Worm (Caenorhabditis elegans) whole organism, L2 larva: ENCODE data around the gene osg-1.

Experiments
- C34F6.9 ChIP-seq: fragments of 150-350 bp; optimal IDR thresholded peaks from 2 replicates; lab custom pipeline; 2014; ENCODE audit warnings: missing biosample characterization, missing genetic modification characterization
- F13H6.1 ChIP-seq: sonication (generic microtip); optimal IDR thresholded peaks from 2 replicates; lab custom pipeline; 2016; ENCODE audit warnings: missing genetic modification characterization, missing compliant biosample characterization
- R02D3.7 ChIP-seq: fragments of 150-350 bp; optimal IDR thresholded peaks from 2 replicates; lab custom pipeline; 2014; ENCODE audit warnings: missing biosample characterization, missing genetic modification characterization
- Y55F3AM.14 ChIP-seq: fragments of 200-800 bp; sonication (Bioruptor generic); optimal IDR thresholded peaks from 2 replicates; lab custom pipeline; 2018; ENCODE audit warnings: mild to moderate bottlenecking, missing genetic modification characterization, missing compliant biosample characterization
- alr-1 ChIP-seq: fragments of 150-350 bp; optimal IDR thresholded peaks from 2 replicates; lab custom pipeline; 2014; ENCODE audit warnings: missing biosample characterization, missing genetic modification characterization
- aly-2 ChIP-seq: fragments of 150-350 bp; optimal IDR thresholded peaks from 2 replicates; lab custom pipeline; 2014; ENCODE audit warnings: missing biosample characterization, missing genetic modification characterization
- ama-1 ChIP-seq: fragments of 150-350 bp; optimal IDR thresholded peaks from 2 replicates; lab custom pipeline; 2018; ENCODE audit warnings: inconsistent platforms
- ceh-16 ChIP-seq: fragments of 150-350 bp; optimal IDR thresholded peaks from 2 replicates; lab custom pipeline; 2014; ENCODE audit warnings: missing biosample characterization, missing genetic modification characterization
- dmd-4 ChIP-seq: sonication (generic microtip); optimal IDR thresholded peaks from 2 replicates; lab custom pipeline; 2017; ENCODE audit warnings: missing biosample characterization, missing genetic modification characterization
- elt-1 ChIP-seq: fragments of 150-350 bp; optimal IDR thresholded peaks from 2 replicates; lab custom pipeline; 2014; ENCODE audit warnings: missing biosample characterization, missing genetic modification characterization
- elt-3 ChIP-seq: sonication (generic microtip); optimal IDR thresholded peaks from 2 replicates; lab custom pipeline; 2017; ENCODE audit warnings: missing biosample characterization, missing genetic modification characterization
- fos-1 ChIP-seq: fragments of 150-350 bp; optimal IDR thresholded peaks from 2 replicates; lab custom pipeline; 2014; ENCODE audit warnings: missing biosample characterization, missing genetic modification characterization
- gmeb-1 ChIP-seq: fragments of 150-350 bp; optimal IDR thresholded peaks from 2 replicates; lab custom pipeline; 2014; ENCODE audit warnings: missing biosample characterization, missing genetic modification characterization
- lin-11 ChIP-seq: fragments of 150-350 bp; sonication (generic microtip); optimal IDR thresholded peaks from 2 replicates; lab custom pipeline; 2014; ENCODE audit warnings: missing biosample characterization, missing genetic modification characterization, inconsistent platforms, mixed read lengths
- lin-39 ChIP-seq: fragments of 150-350 bp; optimal IDR thresholded peaks from 2 replicates; lab custom pipeline; 2014; ENCODE audit warnings: missing biosample characterization, missing genetic modification reagents, missing genetic modification characterization
- lsy-2 ChIP-seq, 2 experiments: fragments of 150-350 bp in 1 of 2; sonication (generic microtip) in 1 of 2; optimal IDR thresholded peaks; 2 replicates each; lab custom pipeline; 2014 to 2017; ENCODE audit warnings: missing biosample characterization in 2 of 2, missing genetic modification characterization in 2 of 2
- mbf-1 ChIP-seq: sonication (generic microtip); optimal IDR thresholded peaks from 2 replicates; lab custom pipeline; 2017; ENCODE audit warnings: missing biosample characterization, missing genetic modification characterization
- nhr-10 ChIP-seq: sonication (generic microtip); optimal IDR thresholded peaks from 2 replicates; lab custom pipeline; 2017; ENCODE audit warnings: missing biosample characterization, missing genetic modification characterization
- nhr-129 ChIP-seq: fragments of 150-350 bp; optimal IDR thresholded peaks from 2 replicates; lab custom pipeline; 2014; ENCODE audit warnings: missing biosample characterization, missing genetic modification characterization
- nhr-21 ChIP-seq: fragments of 150-350 bp; optimal IDR thresholded peaks from 2 replicates; lab custom pipeline; 2014; ENCODE audit warnings: missing biosample characterization, missing genetic modification characterization
- nhr-23 ChIP-seq: fragments of 150-350 bp; optimal IDR thresholded peaks from 2 replicates; lab custom pipeline; 2014; ENCODE audit warnings: missing biosample characterization, missing genetic modification reagents, missing genetic modification characterization
- nhr-25 ChIP-seq: fragments of 150-350 bp; sonication (generic microtip); optimal IDR thresholded peaks from 3 replicates; lab custom pipeline; 2014; ENCODE audit warnings: missing biosample characterization, missing genetic modification characterization
- nhr-6 ChIP-seq: fragments of 150-350 bp; optimal IDR thresholded peaks from 2 replicates; lab custom pipeline; 2014; ENCODE audit warnings: missing biosample characterization, missing genetic modification characterization
- nhr-77 ChIP-seq: fragments of 150-350 bp; optimal IDR thresholded peaks from 2 replicates; lab custom pipeline; 2014; ENCODE audit warnings: missing biosample characterization, missing genetic modification characterization
- skn-1 ChIP-seq: sonication (generic microtip); optimal IDR thresholded peaks from 2 replicates; lab custom pipeline; 2017; ENCODE audit warnings: missing biosample characterization, missing genetic modification characterization
- sma-3 ChIP-seq: sonication (generic microtip); optimal IDR thresholded peaks from 2 replicates; lab custom pipeline; 2016; ENCODE audit warnings: missing genetic modification reagents, missing genetic modification characterization, missing compliant biosample characterization
- snpc-4 ChIP-seq: fragments of 150-350 bp; optimal IDR thresholded peaks from 2 replicates; lab custom pipeline; 2014; ENCODE audit warnings: missing biosample characterization, missing genetic modification characterization
- unc-39 ChIP-seq: fragments of 150-350 bp; optimal IDR thresholded peaks from 2 replicates; lab custom pipeline; 2014; ENCODE audit warnings: missing biosample characterization, missing genetic modification characterization
- unc-55 ChIP-seq: fragments of 150-350 bp; sonication (generic microtip); optimal IDR thresholded peaks from 3 replicates; lab custom pipeline; 2014; ENCODE audit warnings: missing biosample characterization, missing genetic modification reagents, missing genetic modification characterization
- unc-62 ChIP-seq: fragments of 150-350 bp; optimal IDR thresholded peaks from 2 replicates; lab custom pipeline; 2014; ENCODE audit warnings: missing biosample characterization, missing genetic modification reagents, missing genetic modification characterization
- zag-1 ChIP-seq: fragments of 150-350 bp; optimal IDR thresholded peaks from 2 replicates; lab custom pipeline; 2014; ENCODE audit warnings: missing biosample characterization, missing genetic modification characterization
- ztf-1 ChIP-seq: fragments of 200-800 bp; sonication (Bioruptor generic); conservative IDR thresholded peaks from 2 replicates; pipeline ENCODE4 v1.3.6; 2022; ENCODE audit warnings: missing genetic modification characterization, missing compliant biosample characterization
- ztf-4 ChIP-seq: fragments of 150-350 bp; optimal IDR thresholded peaks from 2 replicates; lab custom pipeline; 2014; ENCODE audit warnings: missing biosample characterization, missing genetic modification characterization

osg-1 gene

DNA sequence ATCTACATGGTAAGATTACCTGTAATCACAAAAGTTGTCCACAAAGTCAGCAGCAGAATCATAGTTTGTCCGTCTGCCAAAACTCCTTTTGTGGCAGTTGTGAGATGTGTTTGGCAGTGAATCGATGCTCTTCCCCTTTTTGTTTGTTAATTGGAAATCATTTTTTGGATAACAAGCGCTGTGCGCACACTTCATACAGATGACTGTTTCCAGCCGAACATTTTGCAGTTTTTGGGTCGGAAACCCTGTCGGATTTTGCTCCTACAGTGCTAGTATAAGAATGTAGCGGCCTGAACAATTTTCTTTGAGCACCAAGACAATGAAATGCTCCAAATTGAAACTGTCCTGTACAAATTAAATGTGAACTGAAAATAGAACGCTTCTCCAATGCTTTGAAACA, 21.3 kb downstream of the osg-1 start, which contains the start of gene D1044.7:
TSS of gene D1044.7 (minus strand) at position 101 of the 400 bp plus-strand sequence.
- TF ChIP-seq nhr-25 (tag; lab: Kevin White, UChicago) (no peak), nhr-10 (tag; lab: Kevin White, UChicago) (no peak), F13H6.1 (no peak), unc-62 (GFP tag; lab: Kevin White, UChicago) (no peak), lin-11 (tag; lab: Kevin White, UChicago) (no peak), R02D3.7 (tag; lab: Kevin White, UChicago) (no peak), zag-1 (tag; lab: Kevin White, UChicago) (no peak), elt-3 (no peak), ceh-16 (no peak), ztf-1 (GFP tag; lab: Robert Waterston, UW) (no peak), mbf-1 (no peak), nhr-129 (tag; lab: Kevin White, UChicago) (no peak), fos-1 (no peak), Y55F3AM.14 (GFP tag; lab: Kevin White, UChicago) (no peak), C34F6.9 (tag; lab: Kevin White, UChicago) (no peak), unc-55 (GFP tag; lab: Kevin White, UChicago) (no peak)

DNA sequence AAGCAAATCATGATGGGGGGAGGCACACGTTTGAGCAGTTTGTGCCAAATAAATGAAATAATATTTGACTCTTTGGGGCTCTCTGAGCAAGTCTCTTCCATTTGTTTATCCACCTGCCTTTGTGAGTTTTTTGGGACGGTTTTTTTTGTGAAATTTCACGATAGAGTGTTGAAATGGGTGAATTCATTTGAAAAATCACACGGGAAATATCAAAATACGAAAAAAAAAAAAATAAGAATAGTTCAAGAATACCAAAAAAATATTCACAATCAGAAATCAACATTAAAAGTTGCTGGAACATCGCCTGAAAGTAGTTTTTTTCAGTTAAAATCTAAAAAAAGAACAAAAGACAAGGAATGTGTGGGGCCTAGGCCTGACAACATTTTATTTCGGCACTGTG, 25.1 kb downstream of the osg-1 start, which contains the start of gene pqn-25:
TSS of gene pqn-25 (minus strand) at position 101 of the 400 bp plus-strand sequence.
- TF ChIP-seq snpc-4, result no peak
- TF ChIP-seq nhr-23 (tag; lab: Kevin White, UChicago), result no peak
- no peak for TF ChIP-seq aly-2 (tag; lab: Kevin White, UChicago)
- TF ChIP-seq alr-1 (tag; lab: Kevin White, UChicago), result no peak

DNA sequence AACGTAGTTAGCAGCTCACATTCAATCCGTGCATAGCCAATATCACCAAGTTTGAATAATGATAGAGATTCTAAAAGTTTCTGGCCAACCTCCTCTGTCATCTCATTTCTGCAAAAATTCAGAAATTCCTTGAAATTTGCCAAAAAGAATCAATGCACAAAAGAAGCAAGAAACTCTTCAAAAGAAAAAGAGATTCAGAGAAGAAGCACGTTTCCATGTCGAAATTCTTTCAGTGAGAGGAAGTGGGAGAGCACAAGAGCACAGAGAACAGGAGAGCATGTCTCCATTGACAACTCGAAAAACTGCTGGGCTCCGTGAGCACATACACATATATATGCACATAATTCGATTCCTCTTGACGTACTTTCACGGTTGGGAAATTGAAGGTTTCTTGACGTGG, 30.1 kb downstream of the osg-1 start, which contains the start of gene nekl-4:
TSS of gene nekl-4 (minus strand) at position 101 of the 400 bp plus-strand sequence.
- TF ChIP-seq ztf-4 (tag; lab: Kevin White, UChicago) (no peak), lsy-2 (tag; optimal IDR thresholded peaks at IDR 0.05; lab: Kevin White, UChicago) (no peak), C34F6.9 (tag; lab: Kevin White, UChicago) (no peak), alr-1 (tag; lab: Kevin White, UChicago) (no peak), zag-1 (tag; lab: Kevin White, UChicago) (no peak), sma-3 (GFP tag; lab: Kevin White, UChicago) (no peak), gmeb-1 (tag; lab: Kevin White, UChicago) (no peak), snpc-4 (no peak), nhr-6 (no peak), nhr-10 (tag; lab: Kevin White, UChicago) (no peak)

DNA sequence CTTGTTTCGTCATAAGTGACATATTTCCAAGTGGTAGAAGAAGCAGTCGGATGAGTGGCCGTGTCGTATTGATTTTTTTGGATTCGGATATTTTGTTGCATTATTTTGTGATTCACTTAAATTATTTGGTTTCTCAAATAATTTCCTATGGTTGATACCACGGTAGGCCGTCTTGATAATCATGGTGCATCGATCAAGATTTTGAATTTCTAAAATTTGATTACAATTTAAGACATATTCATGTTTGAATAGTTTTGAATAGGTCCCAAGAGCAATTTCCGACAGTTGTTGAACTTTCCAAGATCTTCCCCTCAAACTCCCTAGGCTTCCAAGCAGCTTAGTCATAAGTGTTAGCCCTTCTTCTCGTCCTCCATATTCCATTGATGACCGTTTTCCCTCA, 34.6 kb downstream of the osg-1 start, which contains the start of gene D1044.4:
TSS of gene D1044.4 (minus strand) at position 101 of the 400 bp plus-strand sequence.
- TF ChIP-seq ztf-1 (GFP tag; lab: Robert Waterston, UW) (no peak), unc-55 (GFP tag; lab: Kevin White, UChicago) (no peak), nhr-10 (tag; lab: Kevin White, UChicago) (no peak), skn-1 (tag; lab: Kevin White, UChicago) (no peak)

DNA sequence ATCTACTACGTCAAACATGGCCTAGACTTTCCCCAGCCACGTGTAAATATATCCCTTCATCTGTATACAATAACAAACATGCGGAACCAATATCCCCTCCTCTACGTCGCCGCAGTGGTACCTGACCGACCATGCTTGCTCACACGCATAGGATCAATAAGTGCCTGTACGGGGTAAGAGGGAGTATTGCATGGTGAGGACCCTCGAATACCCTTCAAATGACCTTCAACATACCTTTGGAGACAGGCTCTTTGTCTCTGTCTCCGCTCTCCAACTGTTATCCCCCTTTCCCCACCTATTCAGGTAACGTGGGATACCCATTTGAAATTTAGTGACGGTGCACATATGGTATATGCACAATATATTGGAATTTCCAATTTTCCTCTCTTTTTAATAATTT, 38.6 kb downstream of the osg-1 start, which contains the start of gene dex-1:
TSS of gene dex-1 (plus strand) at position 132 of the 400 bp plus-strand sequence.
- TF ChIP-seq lsy-2 (tag; optimal IDR thresholded peaks at IDR 0.05; lab: Kevin White, UChicago), result no peak
- TF ChIP-seq nhr-6, result no peak
- no peak for TF ChIP-seq Y55F3AM.14 (GFP tag; lab: Kevin White, UChicago)
- TF ChIP-seq fos-1, result no peak

DNA sequence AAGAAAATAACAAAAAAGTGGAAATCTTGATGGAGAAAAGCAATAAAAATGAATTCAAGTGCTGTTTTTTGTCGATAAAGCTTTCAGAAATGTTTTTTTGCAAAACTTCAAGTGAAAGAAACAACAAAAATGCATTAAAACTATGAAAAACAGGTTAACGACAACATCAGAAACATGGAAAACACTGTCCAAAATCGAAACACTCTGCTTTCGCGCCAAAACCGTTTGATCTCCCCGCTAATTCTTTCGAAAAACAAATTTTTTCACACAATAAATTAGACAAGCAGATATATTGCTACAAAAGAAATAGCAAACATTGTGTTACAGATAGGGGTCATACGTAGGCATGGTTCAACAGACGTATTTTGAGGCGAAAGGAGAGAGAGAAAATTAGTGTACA, 54.4 kb downstream of the osg-1 start:
- TF ChIP-seq lin-39 (tag; lab: Kevin White, UChicago), result no peak
- no peak for TF ChIP-seq unc-39 (tag; lab: Kevin White, UChicago)
- no peak for TF ChIP-seq nhr-129 (tag; lab: Kevin White, UChicago)
- TF ChIP-seq ama-1 (lab: Kevin White, UChicago), result no peak
- TF ChIP-seq nhr-10 (tag; lab: Kevin White, UChicago), result no peak
- TF ChIP-seq ztf-4 (tag; lab: Kevin White, UChicago), result no peak
- no peak for TF ChIP-seq alr-1 (tag; lab: Kevin White, UChicago)
- no peak for TF ChIP-seq nhr-77
- no peak for TF ChIP-seq elt-1
- TF ChIP-seq zag-1 (tag; lab: Kevin White, UChicago), result no peak
- no peak for TF ChIP-seq nhr-21 (tag; lab: Kevin White, UChicago)
- no peak for TF ChIP-seq elt-3
- TF ChIP-seq sma-3 (GFP tag; lab: Kevin White, UChicago), result no peak
- no peak for TF ChIP-seq lsy-2 (tag; optimal IDR thresholded peaks at IDR 0.05; lab: Kevin White, UChicago)
- TF ChIP-seq snpc-4, result no peak
- TF ChIP-seq dmd-4 (tag; lab: Kevin White, UChicago), result no peak
